Fruit fly (Drosophila melanogaster) whole organism, wandering third instar larva: ENCODE measurements around the gene CG6282.

Source experiments
- Abd-B ChIP-seq: fragments of >200 bp; optimal IDR thresholded peaks from 2 replicates; lab custom pipeline; 2017; ENCODE audit warnings: missing biosample characterization, missing genetic modification characterization
- CG32264 ChIP-seq: fragments of 200-800 bp; sonication (Bioruptor generic); optimal IDR thresholded peaks from 2 replicates; lab custom pipeline; 2016; ENCODE audit warnings: missing biosample characterization, missing genetic modification characterization
- CG9705 ChIP-seq: fragments of 200-800 bp; sonication (Bioruptor generic); optimal IDR thresholded peaks from 2 replicates; lab custom pipeline; 2018; ENCODE audit warnings: missing biosample characterization, mild to moderate bottlenecking, missing genetic modification characterization
- CrebA ChIP-seq: fragments of 200-800 bp; sonication (Bioruptor generic); optimal IDR thresholded peaks from 2 replicates; lab custom pipeline; 2016; ENCODE audit warnings: missing biosample characterization, mild to moderate bottlenecking, missing genetic modification characterization, borderline replicate concordance
- Dfd ChIP-seq: fragments of >200 bp; optimal IDR thresholded peaks from 2 replicates; lab custom pipeline; 2017; ENCODE audit warnings: missing biosample characterization, missing genetic modification characterization
- GATAd ChIP-seq: sonication (Bioruptor generic); optimal IDR thresholded peaks from 2 replicates; lab custom pipeline; 2016; ENCODE audit warnings: missing biosample characterization, missing genetic modification characterization
- HLH106 ChIP-seq: fragments of 200-800 bp; optimal IDR thresholded peaks from 3 replicates; lab custom pipeline; 2019; ENCODE audit warnings: missing biosample characterization, mild to moderate bottlenecking, missing genetic modification characterization, moderate library complexity
- Hnf4 ChIP-seq: fragments of 200-800 bp; sonication (Bioruptor generic); optimal IDR thresholded peaks from 2 replicates; lab custom pipeline; 2016; ENCODE audit warnings: missing biosample characterization, mild to moderate bottlenecking, missing genetic modification characterization
- Hr78 ChIP-seq: fragments of >200 bp; optimal IDR thresholded peaks from 2 replicates; lab custom pipeline; 2017; ENCODE audit warnings: missing biosample characterization, missing genetic modification characterization
- Hr83 ChIP-seq: fragments of 200-300 bp; sonication (Bioruptor generic); optimal IDR thresholded peaks from 2 replicates; lab custom pipeline; 2016; ENCODE audit warnings: missing biosample characterization, mild to moderate bottlenecking, missing genetic modification characterization, moderate library complexity; ENCODE audit not compliant: poor library complexity, severe bottlenecking
- Jra ChIP-seq: sonication (Bioruptor generic); optimal IDR thresholded peaks from 2 replicates; lab custom pipeline; 2016; ENCODE audit warnings: missing biosample characterization, missing genetic modification characterization
- Myc ChIP-seq: fragments of >200 bp; optimal IDR thresholded peaks from 2 replicates; lab custom pipeline; 2017
- N ChIP-seq: fragments of >200 bp; optimal IDR thresholded peaks from 2 replicates; lab custom pipeline; 2018; ENCODE audit warnings: missing biosample characterization, missing external identifiers, missing genetic modification characterization
- OdsH ChIP-seq: fragments of 200-800 bp; sonication (Bioruptor generic); optimal IDR thresholded peaks from 2 replicates; lab custom pipeline; 2016; ENCODE audit warnings: missing biosample characterization, mild to moderate bottlenecking, missing genetic modification characterization
- Rel ChIP-seq, 2 experiments: fragments of 200-800 bp; sonication (Bioruptor generic) in 1 of 2; optimal IDR thresholded peaks; 2 replicates in 1 of 2; 3 replicates in 1 of 2; lab custom pipeline; 2016 to 2019; ENCODE audit warnings: mild to moderate bottlenecking in 2 of 2, missing biosample characterization in 2 of 2, missing genetic modification characterization in 2 of 2, moderate library complexity in 1 of 2
- Sp1 ChIP-seq: fragments of 200-800 bp; sonication (Bioruptor generic); optimal IDR thresholded peaks from 3 replicates; lab custom pipeline; 2019; ENCODE audit warnings: missing biosample characterization, mild to moderate bottlenecking, missing genetic modification characterization, moderate library complexity
- Vsx2 ChIP-seq: fragments of 200-300, 225-300 bp; sonication (Bioruptor generic); optimal IDR thresholded peaks from 2 replicates; lab custom pipeline; 2018; ENCODE audit warnings: missing biosample characterization, missing genetic modification characterization; ENCODE audit not compliant: partially characterized antibody
- br ChIP-seq: fragments of 200-800 bp; sonication (Bioruptor generic); optimal IDR thresholded peaks from 2 replicates; lab custom pipeline; 2016; ENCODE audit warnings: missing biosample characterization, missing genetic modification characterization
- dl ChIP-seq, 2 experiments: fragments of 175-275, 200-275 bp in 1 of 2; fragments of 200-275 bp in 1 of 2; sonication (Bioruptor generic); optimal IDR thresholded peaks; lab custom pipeline; 2018; ENCODE audit warnings: mild to moderate bottlenecking in 2 of 2, missing biosample characterization in 2 of 2, missing genetic modification characterization in 2 of 2, moderate library complexity in 2 of 2; ENCODE audit not compliant: partially characterized antibody in 2 of 2, insufficient read depth in 1 of 2
- dmrt93B ChIP-seq: fragments of 200-800 bp; sonication (Bioruptor generic); optimal IDR thresholded peaks from 2 replicates; lab custom pipeline; 2018; ENCODE audit warnings: missing biosample characterization, mild to moderate bottlenecking, missing genetic modification characterization
- dsf ChIP-seq: sonication (Bioruptor generic); optimal IDR thresholded peaks from 2 replicates; lab custom pipeline; 2016; ENCODE audit warnings: missing biosample characterization, missing genetic modification characterization, borderline replicate concordance
- ey ChIP-seq: fragments of 200-800 bp; sonication (Bioruptor generic); optimal IDR thresholded peaks from 2 replicates; lab custom pipeline; 2016; ENCODE audit warnings: missing biosample characterization, missing genetic modification characterization
- foxo ChIP-seq, 2 experiments: fragments of 200-800 bp; sonication (Bioruptor generic); optimal IDR thresholded peaks; 2 replicates in 1 of 2; 3 replicates in 1 of 2; lab custom pipeline; 2016 to 2017; ENCODE audit warnings: missing biosample characterization in 2 of 2, missing genetic modification characterization in 2 of 2
- fru ChIP-seq: fragments of 200-800 bp; sonication (Bioruptor generic); optimal IDR thresholded peaks from 3 replicates; lab custom pipeline; 2016; ENCODE audit warnings: missing biosample characterization, mild to moderate bottlenecking, missing genetic modification characterization
- h ChIP-seq: fragments of 200-800 bp; sonication (Bioruptor generic); optimal IDR thresholded peaks from 3 replicates; lab custom pipeline; 2016; ENCODE audit warnings: missing biosample characterization, mild to moderate bottlenecking, missing genetic modification characterization
- jim ChIP-seq: fragments of 175-275, 200-325 bp; sonication (Bioruptor generic); optimal IDR thresholded peaks from 2 replicates; lab custom pipeline; 2016; ENCODE audit warnings: missing biosample characterization, mild to moderate bottlenecking, missing genetic modification characterization
- pan ChIP-seq: fragments of >200 bp; optimal IDR thresholded peaks from 2 replicates; lab custom pipeline; 2017
- psq ChIP-seq: fragments of 200-800 bp; sonication (Bioruptor generic); optimal IDR thresholded peaks from 3 replicates; lab custom pipeline; 2017; ENCODE audit warnings: missing biosample characterization, mild to moderate bottlenecking, missing genetic modification characterization, moderate library complexity
- rgr ChIP-seq: fragments of 200-800 bp; sonication (Bioruptor generic); optimal IDR thresholded peaks from 3 replicates; lab custom pipeline; 2016; ENCODE audit warnings: missing biosample characterization, mild to moderate bottlenecking, missing genetic modification characterization
- sv ChIP-seq: fragments of 200-800 bp; sonication (Bioruptor generic); optimal IDR thresholded peaks from 3 replicates; lab custom pipeline; 2016; ENCODE audit warnings: missing biosample characterization, missing genetic modification characterization
- tai ChIP-seq: sonication (Bioruptor generic); optimal IDR thresholded peaks from 2 replicates; lab custom pipeline; 2016; ENCODE audit warnings: missing biosample characterization, missing genetic modification characterization

Gene CG6282

DNA sequence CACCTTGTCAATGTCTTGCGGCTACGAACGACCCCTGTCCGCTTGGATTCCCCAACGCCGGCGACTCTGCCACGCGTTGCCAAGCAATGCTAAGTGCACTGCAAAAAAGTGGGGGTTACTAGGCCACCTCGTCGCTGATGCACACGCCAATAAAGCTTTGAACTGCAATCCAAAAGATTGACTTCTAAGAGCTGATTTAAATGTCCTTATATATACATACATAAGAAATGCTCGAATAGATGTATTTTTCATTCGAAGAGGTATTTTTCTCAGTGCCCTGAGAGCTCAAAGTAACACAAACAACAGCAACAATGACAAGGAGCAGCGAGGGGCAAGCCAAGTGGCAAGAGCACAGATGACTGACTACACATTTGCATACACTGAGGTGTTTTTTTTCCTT lies 3.0 kb downstream of the CG6282 start:
- TF ChIP-seq jim (GFP tag; lab: Kevin White, UChicago) (no peak), Rel (GFP tag; optimal IDR thresholded peaks at IDR 0.05; lab: Kevin White, UChicago) (no peak), Rel (tag; optimal IDR thresholded peaks at IDR 0.05; lab: Kevin White, UChicago) (no peak), tai (no peak), sv (GFP tag; lab: Kevin White, UChicago) (no peak), Hr83 (GFP tag; lab: Kevin White, UChicago) (no peak), foxo (GFP tag; optimal IDR thresholded peaks at IDR 0.05; lab: Kevin White, UChicago) (peak in 1 of 2 experiments; percentile 21), fru (GFP tag; lab: Kevin White, UChicago) (peak; percentile 15), dsf (GFP tag; lab: Kevin White, UChicago) (no peak), pan (lab: Kevin White, UChicago) (no peak), h (GFP tag; lab: Kevin White, UChicago) (peak; percentile 20), psq (no peak), br (GFP tag; lab: Kevin White, UChicago) (no peak), Abd-B (GFP tag; lab: Kevin White, UChicago) (no peak), OdsH (no peak), CG32264 (GFP tag; lab: Kevin White, UChicago) (no peak), ey (GFP tag; lab: Kevin White, UChicago) (peak; percentile 34), dl (GFP tag; optimal IDR thresholded peaks at IDR 0.05; lab: Kevin White, UChicago; ENCODE audit: insufficient read depth in 1 of 2, partially characterized antibody in 2 of 2) (no peak), Vsx2 (GFP tag; lab: Kevin White, UChicago) (no peak), Hnf4 (no peak), rgr (no peak), Dfd (GFP tag; lab: Kevin White, UChicago) (no peak), GATAd (no peak)

dm6 chr3L:8616935-8617334 lies 12.5 kb downstream of the CG6282 start, which contains the start of gene S-Lap1:
Gene S-Lap1 (plus strand): TSS chr3L:8617235.
- TF ChIP-seq br (GFP tag; lab: Kevin White, UChicago): no peak
- no peak for TF ChIP-seq Sp1 (GFP tag; lab: Kevin White, UChicago)
- no peak for TF ChIP-seq Jra
- TF ChIP-seq sv (GFP tag; lab: Kevin White, UChicago): no peak
- TF ChIP-seq HLH106 (tag; lab: Kevin White, UChicago): no peak
- TF ChIP-seq rgr: no peak

dm6 chr3L:8619588-8619987 lies 15.1 kb downstream of the CG6282 start, which contains the start of gene S-Lap2:
Gene S-Lap2 (plus strand): TSS chr3L:8619888.
- no peak for TF ChIP-seq h (GFP tag; lab: Kevin White, UChicago)
- TF ChIP-seq ey (GFP tag; lab: Kevin White, UChicago): no peak
- no peak for TF ChIP-seq Jra
- no peak for TF ChIP-seq dmrt93B (GFP tag; lab: Kevin White, UChicago)
- TF ChIP-seq Hr78 (GFP tag; lab: Kevin White, UChicago): no peak
- TF ChIP-seq, all 38 proteins: peak for 0

- TF ChIP-seq CG9705 (GFP tag; lab: Kevin White, UChicago) (no peak), Dfd (GFP tag; lab: Kevin White, UChicago) (no peak), N (GFP tag; lab: Kevin White, UChicago) (no peak), Hnf4 (no peak)
These were observed 17.0 kb downstream of the CG6282 start for dm6 chr3L:8621465-8621864.

DNA sequence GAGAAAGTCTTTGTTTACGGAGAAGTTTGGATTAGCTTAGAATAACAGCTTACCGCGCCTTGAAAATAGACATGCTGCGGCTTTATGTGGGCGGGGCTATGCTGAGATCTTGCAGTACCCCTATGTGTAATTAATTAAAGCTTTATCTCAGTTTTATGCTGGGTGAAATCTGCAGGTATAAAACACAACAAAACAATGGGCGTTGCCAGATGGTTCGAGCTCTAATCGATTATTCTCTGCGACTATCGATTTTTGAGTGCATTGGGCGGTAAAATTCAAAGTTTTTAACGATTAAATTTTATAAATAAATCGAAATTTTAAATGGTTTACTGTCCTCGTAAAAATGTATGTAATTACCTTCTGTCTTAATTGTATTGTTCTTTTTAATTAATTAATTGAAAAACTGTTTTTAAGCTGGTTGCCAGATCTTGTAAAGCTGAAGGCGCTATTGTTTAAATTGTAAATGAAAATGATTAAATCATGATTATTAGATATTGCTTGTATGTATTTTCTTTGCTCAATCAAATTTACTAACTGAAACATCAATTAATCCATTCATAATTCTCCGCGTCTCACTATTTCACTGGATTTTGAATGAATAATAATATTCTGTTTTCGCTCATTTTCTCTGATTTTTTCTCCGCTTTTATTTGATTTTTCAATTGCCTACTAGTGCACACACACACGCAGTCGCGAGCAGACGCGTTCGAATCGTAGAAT lies 19.4 kb downstream of the CG6282 start, which contains the start of the genes GAPsec and Zasp66:
GAPsec (minus strand) TSS at position 200 of the 720 bp plus-strand sequence.
Zasp66 (plus strand) TSS at position 670 of the 720 bp plus-strand sequence.
- TF ChIP-seq dl (GFP tag; optimal IDR thresholded peaks at IDR 0.05; lab: Kevin White, UChicago; ENCODE audit: insufficient read depth in 1 of 2, partially characterized antibody in 2 of 2) (no peak), rgr (no peak), Myc (lab: Kevin White, UChicago) (no peak), CrebA (GFP tag; lab: Kevin White, UChicago) (no peak), Jra (no peak), CG32264 (GFP tag; lab: Kevin White, UChicago) (no peak), psq (no peak), br (GFP tag; lab: Kevin White, UChicago) (no peak), CG9705 (GFP tag; lab: Kevin White, UChicago) (no peak), Dfd (GFP tag; lab: Kevin White, UChicago) (no peak), h (GFP tag; lab: Kevin White, UChicago) (no peak), Rel (GFP tag; optimal IDR thresholded peaks at IDR 0.05; lab: Kevin White, UChicago) (no peak), Rel (tag; optimal IDR thresholded peaks at IDR 0.05; lab: Kevin White, UChicago) (no peak)
